Worm (Caenorhabditis elegans): ENCODE data around the gene eat-4.

- TF ChIP-seq F13C5.2 (tag; optimal IDR thresholded peaks at IDR 0.05) (no peak), flt-1 (GFP tag; IDR thresholded peaks at IDR 0.05) (no peak), tra-4 (tag; optimal IDR thresholded peaks at IDR 0.05) (no peak), pes-1 (GFP tag; IDR thresholded peaks at IDR 0.05) (no peak), ama-1 (optimal IDR thresholded peaks at IDR 0.05) (no peak), scrt-1 (GFP tag; IDR thresholded peaks at IDR 0.05) (no peak)
These were observed 7.2 kb downstream of the eat-4 start, which contains the start of gene ZK512.11 for ce11 chrIII:9143911-9144310.

Measured in whole organism, early embryonic.